Fruit fly (Drosophila melanogaster) whole organism, wandering third instar larva: ENCODE results near the gene Cpr62Bb.

ENCODE experiments used
- Hr78 ChIP-seq: fragments of >200 bp; optimal IDR thresholded peaks from 2 replicates; lab custom pipeline; 2017; ENCODE audit warnings: missing biosample characterization, missing genetic modification characterization
- ey ChIP-seq: fragments of 200-800 bp; sonication (Bioruptor generic); optimal IDR thresholded peaks from 2 replicates; lab custom pipeline; 2016; ENCODE audit warnings: missing biosample characterization, missing genetic modification characterization
- lola ChIP-seq: fragments of >200 bp; optimal IDR thresholded peaks from 2 replicates; lab custom pipeline; 2017; ENCODE audit warnings: missing biosample characterization, missing genetic modification characterization

DNA sequence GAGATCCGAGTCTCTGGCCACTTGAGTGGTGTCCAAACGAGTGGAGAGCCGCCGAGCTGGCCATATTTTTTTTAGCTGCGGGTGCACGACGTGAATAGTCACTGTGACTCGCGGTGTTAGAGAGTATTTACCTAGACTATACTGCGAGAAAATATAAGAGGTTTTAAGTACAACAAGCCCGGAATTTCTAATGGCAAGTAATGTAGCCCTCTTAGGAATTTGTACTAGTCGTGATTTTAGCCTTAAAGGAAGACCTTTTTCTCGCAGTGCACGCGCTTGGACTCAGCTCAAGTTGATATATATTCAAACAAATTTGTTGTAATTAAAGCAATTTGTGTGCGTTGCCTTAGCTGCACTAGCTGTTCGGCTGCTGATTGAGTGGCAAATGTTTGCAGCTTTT lies 9.6 kb upstream of the Cpr62Bb start:
- TF ChIP-seq lola (GFP tag; lab: Kevin White, UChicago): no peak
- TF ChIP-seq Hr78 (GFP tag; lab: Kevin White, UChicago): no peak
- TF ChIP-seq ey (GFP tag; lab: Kevin White, UChicago): no peak
